Fruit fly (Drosophila melanogaster) whole organism, pupa: Measurements from ENCODE around the gene Doc3.
A peak's percentile ranks its signal among the peaks of the same experiment; 100 is the strongest.

Source experiments
- CG10348 ChIP-seq: fragments of 200-800 bp; sonication (Bioruptor generic); IDR thresholded peaks from 2 replicates; pipeline ENCODE4 v1.3.6; 2022; ENCODE audit warnings: missing biosample characterization, missing genetic modification characterization
- CG12605 ChIP-seq: fragments of 200-800 bp; sonication (Bioruptor generic); IDR thresholded peaks from 2 replicates; pipeline ENCODE4 v1.3.6; 2022; ENCODE audit warnings: missing biosample characterization, missing genetic modification characterization
- CG13204 ChIP-seq: fragments of 200-800 bp; sonication (Bioruptor generic); optimal IDR thresholded peaks from 2 replicates; lab custom pipeline; 2018; ENCODE audit warnings: missing biosample characterization, mild to moderate bottlenecking, missing genetic modification characterization, moderate library complexity
- CG14655 ChIP-seq: fragments of 200-800 bp; sonication (Bioruptor generic); optimal IDR thresholded peaks from 3 replicates; lab custom pipeline; 2017; ENCODE audit warnings: mild to moderate bottlenecking, missing biosample characterization, missing genetic modification reagents, missing genetic modification characterization
- CG15710 ChIP-seq: fragments of 200-800 bp; sonication (Bioruptor generic); optimal IDR thresholded peaks from 2 replicates; lab custom pipeline; 2018; ENCODE audit warnings: missing biosample characterization, mild to moderate bottlenecking, missing genetic modification characterization, moderate library complexity
- CG17806 ChIP-seq: fragments of 200-800 bp; sonication (Bioruptor generic); optimal IDR thresholded peaks from 2 replicates; lab custom pipeline; 2018; ENCODE audit warnings: missing biosample characterization, mild to moderate bottlenecking, missing genetic modification characterization, moderate library complexity
- CG32121 ChIP-seq: fragments of 200-800 bp; sonication (Bioruptor generic); IDR thresholded peaks from 2 replicates; pipeline ENCODE4 v1.3.6; 2022; ENCODE audit warnings: missing biosample characterization, missing genetic modification characterization
- CG34367 ChIP-seq: fragments of 200-800 bp; sonication (Bioruptor generic); optimal IDR thresholded peaks from 2 replicates; lab custom pipeline; 2018; ENCODE audit warnings: missing biosample characterization, mild to moderate bottlenecking, missing genetic modification characterization
- CG4496 ChIP-seq: fragments of 200-800 bp; sonication (Bioruptor generic); IDR thresholded peaks from 3 replicates; pipeline ENCODE4 v1.3.6; 2022; ENCODE audit warnings: missing biosample characterization, missing genetic modification characterization
- CG8159 ChIP-seq: fragments of 200-800 bp; sonication (Bioruptor generic); optimal IDR thresholded peaks from 3 replicates; lab custom pipeline; 2018; ENCODE audit warnings: missing biosample characterization, mild to moderate bottlenecking, missing genetic modification characterization, moderate library complexity
- CG8301 ChIP-seq: fragments of 200-800 bp; sonication (Bioruptor generic); optimal IDR thresholded peaks from 2 replicates; lab custom pipeline; 2018; ENCODE audit warnings: missing biosample characterization, mild to moderate bottlenecking, missing genetic modification characterization
- CG9948 ChIP-seq: fragments of 200-800 bp; sonication (Bioruptor generic); optimal IDR thresholded peaks from 2 replicates; lab custom pipeline; 2018; ENCODE audit warnings: missing biosample characterization, mild to moderate bottlenecking, missing genetic modification characterization, moderate library complexity
- D1 ChIP-seq: fragments of 200-800 bp; sonication (Bioruptor generic); optimal IDR thresholded peaks from 2 replicates; lab custom pipeline; 2018; ENCODE audit warnings: missing biosample characterization, mild to moderate bottlenecking, missing genetic modification characterization, moderate library complexity
- EcR ChIP-seq: fragments of 200-800 bp; sonication (Bioruptor generic); optimal IDR thresholded peaks from 3 replicates; lab custom pipeline; 2019; ENCODE audit warnings: missing biosample characterization, missing genetic modification characterization, mild to moderate bottlenecking, moderate library complexity, missing genetic modification reagents
- Ets98B ChIP-seq: fragments of 200-800 bp; sonication (Bioruptor generic); IDR thresholded peaks from 2 replicates; pipeline ENCODE4 v1.3.6; 2022; ENCODE audit warnings: missing biosample characterization, missing genetic modification characterization
- Pif1A ChIP-seq: fragments of 200-800 bp; sonication (Bioruptor generic); optimal IDR thresholded peaks from 3 replicates; lab custom pipeline; 2016; ENCODE audit warnings: missing biosample characterization, missing genetic modification characterization
- Pif1B ChIP-seq: fragments of 200-800 bp; sonication (Bioruptor generic); optimal IDR thresholded peaks from 3 replicates; lab custom pipeline; 2016; ENCODE audit warnings: missing biosample characterization, missing genetic modification characterization
- Snoo ChIP-seq: fragments of 200-800 bp; sonication (Bioruptor generic); optimal IDR thresholded peaks from 3 replicates; lab custom pipeline; 2017; ENCODE audit warnings: missing biosample characterization, mild to moderate bottlenecking, missing genetic modification characterization, inconsistent platforms
- fd96Ca ChIP-seq: fragments of 200-800 bp; sonication (Bioruptor generic); IDR thresholded peaks from 3 replicates; pipeline ENCODE4 v1.3.6; 2022; ENCODE audit warnings: missing biosample characterization, missing genetic modification characterization
- gl ChIP-seq: fragments of 200-800 bp; sonication (Bioruptor generic); optimal IDR thresholded peaks from 2 replicates; lab custom pipeline; 2018; ENCODE audit warnings: missing biosample characterization, mild to moderate bottlenecking, missing genetic modification characterization
- rn ChIP-seq: fragments of 200-800 bp; sonication (Bioruptor generic); IDR thresholded peaks from 2 replicates; pipeline ENCODE4 v1.3.6; 2022; ENCODE audit warnings: missing biosample characterization, missing genetic modification characterization

The Doc3 gene

dm6 chr3L:9037608-9038007, 32.6 kb downstream of the Doc3 start:
- no peak for TF ChIP-seq Ets98B (GFP tag; lab: Robert Waterston, UW)
- no peak for TF ChIP-seq CG9948 (tag; lab: Kevin White, UChicago)
- no peak for TF ChIP-seq EcR
- TF ChIP-seq CG4496 = no peak
- TF ChIP-seq fd96Ca (GFP tag; lab: Robert Waterston, UW) = no peak
- no peak for TF ChIP-seq CG34367 (tag; lab: Kevin White, UChicago)

dm6 chr3L:9039189-9039588, 34.2 kb downstream of the Doc3 start:
- TF ChIP-seq EcR (no peak), CG10348 (GFP tag; lab: Robert Waterston, UW) (no peak), gl (tag; lab: Kevin White, UChicago) (no peak), Pif1B (GFP tag; lab: Kevin White, UChicago) (no peak), CG34367 (tag; lab: Kevin White, UChicago) (no peak), Snoo (tag; lab: Kevin White, UChicago) (no peak), CG9948 (tag; lab: Kevin White, UChicago) (no peak), CG14655 (GFP tag; lab: Kevin White, UChicago) (no peak), CG8301 (tag; lab: Kevin White, UChicago) (no peak)

dm6 chr3L:9041042-9041477, 36.1 kb downstream of the Doc3 start, which contains the start of gene Doc1:
Gene Doc1 (plus strand): TSS chr3L:9041375.
- no peak for TF ChIP-seq CG32121
- no peak for TF ChIP-seq gl (tag; lab: Kevin White, UChicago)
- TF ChIP-seq CG8301 (tag; lab: Kevin White, UChicago) = no peak
- TF ChIP-seq Snoo (tag; lab: Kevin White, UChicago) = no peak
- TF ChIP-seq EcR = no peak
- no peak for TF ChIP-seq rn (GFP tag; lab: Robert Waterston, UW)
- no peak for TF ChIP-seq CG14655 (GFP tag; lab: Kevin White, UChicago)

dm6 chr3L:9042200-9042988, 37.4 kb downstream of the Doc3 start:
- TF ChIP-seq CG8301 (tag; lab: Kevin White, UChicago) (no peak), CG13204 (GFP tag; lab: Kevin White, UChicago) (no peak), CG4496 (no peak), fd96Ca (GFP tag; lab: Robert Waterston, UW) (no peak), gl (tag; lab: Kevin White, UChicago) (no peak), CG10348 (GFP tag; lab: Robert Waterston, UW) (no peak), Ets98B (GFP tag; lab: Robert Waterston, UW) (no peak), rn (GFP tag; lab: Robert Waterston, UW) (no peak), Pif1A (GFP tag; lab: Kevin White, UChicago) (no peak), CG14655 (GFP tag; lab: Kevin White, UChicago) (no peak), CG17806 (tag; lab: Kevin White, UChicago) (no peak), EcR (no peak), CG32121 (no peak), D1 (tag; lab: Kevin White, UChicago) (no peak), CG34367 (tag; lab: Kevin White, UChicago) (no peak), CG12605 (no peak)

- no peak for TF ChIP-seq CG9948 (tag; lab: Kevin White, UChicago)
- no peak for TF ChIP-seq CG17806 (tag; lab: Kevin White, UChicago)
- TF ChIP-seq CG8159 (tag; lab: Kevin White, UChicago) = no peak
- TF ChIP-seq rn (GFP tag; lab: Robert Waterston, UW) = no peak
Measured at dm6 chr3L:9043648-9044047, 38.7 kb downstream of the Doc3 start.

- TF ChIP-seq Snoo (tag; lab: Kevin White, UChicago) (no peak), CG8159 (tag; lab: Kevin White, UChicago) (no peak), CG14655 (GFP tag; lab: Kevin White, UChicago) (no peak), EcR (no peak), CG9948 (tag; lab: Kevin White, UChicago) (no peak), Pif1A (GFP tag; lab: Kevin White, UChicago) (no peak), CG4496 (no peak), CG32121 (no peak), CG8301 (tag; lab: Kevin White, UChicago) (no peak), rn (GFP tag; lab: Robert Waterston, UW) (no peak), CG17806 (tag; lab: Kevin White, UChicago) (no peak), CG10348 (GFP tag; lab: Robert Waterston, UW) (no peak), D1 (tag; lab: Kevin White, UChicago) (no peak), CG13204 (GFP tag; lab: Kevin White, UChicago) (no peak), CG12605 (no peak)
- TF ChIP-seq, all 21 proteins: peak for 0
Measured at dm6 chr3L:9044896-9045295, 39.9 kb downstream of the Doc3 start.

dm6 chr3L:9045318-9045717, 40.3 kb downstream of the Doc3 start:
- peak; percentile 76 for TF ChIP-seq Pif1B (GFP tag; lab: Kevin White, UChicago)
- TF ChIP-seq Ets98B (GFP tag; lab: Robert Waterston, UW) = peak; percentile 82
- peak; percentile 73 for TF ChIP-seq CG8301 (tag; lab: Kevin White, UChicago)
- no peak for TF ChIP-seq EcR
- no peak for TF ChIP-seq CG14655 (GFP tag; lab: Kevin White, UChicago)
- TF ChIP-seq gl (tag; lab: Kevin White, UChicago) = peak; percentile 41
- peak; percentile 77 for TF ChIP-seq CG32121
- TF ChIP-seq CG8159 (tag; lab: Kevin White, UChicago) = peak; percentile 68
- peak; percentile 80; the same call in 2 of the 3 replicates for TF ChIP-seq fd96Ca (GFP tag; lab: Robert Waterston, UW)
- TF ChIP-seq CG34367 (tag; lab: Kevin White, UChicago) = peak; percentile 34
- TF ChIP-seq CG13204 (GFP tag; lab: Kevin White, UChicago) = no peak
- peak; percentile 73 for TF ChIP-seq rn (GFP tag; lab: Robert Waterston, UW)
- TF ChIP-seq CG9948 (tag; lab: Kevin White, UChicago) = peak; percentile 68
- TF ChIP-seq CG10348 (GFP tag; lab: Robert Waterston, UW) = no peak
- TF ChIP-seq CG15710 (tag; lab: Kevin White, UChicago) = peak; percentile 57
- TF ChIP-seq Snoo (tag; lab: Kevin White, UChicago) = peak; percentile 79
- peak; percentile 79 for TF ChIP-seq Pif1A (GFP tag; lab: Kevin White, UChicago)
- TF ChIP-seq CG4496 = peak; percentile 80
- TF ChIP-seq D1 (tag; lab: Kevin White, UChicago) = no peak
- TF ChIP-seq CG17806 (tag; lab: Kevin White, UChicago) = peak; percentile 71
- no peak; the same call in 1 of the 2 replicates for TF ChIP-seq CG12605
